Worm (Caenorhabditis elegans) whole organism, L3 larva: ENCODE results near the gene fbxa-48.

Source experiments
- R02D3.7 ChIP-seq: fragments of 150-350 bp; optimal IDR thresholded peaks from 2 replicates; lab custom pipeline; 2014; ENCODE audit warnings: missing biosample characterization, missing genetic modification characterization
- ZK546.5 ChIP-seq: sonication (generic microtip); optimal IDR thresholded peaks from 2 replicates; lab custom pipeline; 2017; ENCODE audit warnings: missing biosample characterization, missing genetic modification characterization
- ama-1 ChIP-seq: fragments of 150-350 bp; optimal IDR thresholded peaks from 2 replicates; lab custom pipeline; 2018
- ceh-28 ChIP-seq: fragments of 150-350 bp; optimal IDR thresholded peaks from 2 replicates; lab custom pipeline; 2014; ENCODE audit warnings: missing biosample characterization, missing genetic modification reagents, missing genetic modification characterization
- ceh-82 ChIP-seq: fragments of 150-350 bp; optimal IDR thresholded peaks from 2 replicates; lab custom pipeline; 2014; ENCODE audit warnings: missing biosample characterization, missing genetic modification characterization
- ceh-9 ChIP-seq: sonication (generic microtip); optimal IDR thresholded peaks from 2 replicates; lab custom pipeline; 2018; ENCODE audit warnings: missing biosample characterization, missing genetic modification characterization
- elt-1 ChIP-seq: fragments of 150-350 bp; optimal IDR thresholded peaks from 2 replicates; lab custom pipeline; 2014; ENCODE audit warnings: missing biosample characterization, missing genetic modification characterization
- elt-2 ChIP-seq: sonication (generic microtip); optimal IDR thresholded peaks from 2 replicates; lab custom pipeline; 2016; ENCODE audit warnings: missing genetic modification reagents, mild to moderate bottlenecking, missing genetic modification characterization, missing compliant biosample characterization
- elt-3 ChIP-seq, 3 experiments: fragments of 150-350 bp in 1 of 3; sonication (generic microtip) in 2 of 3; optimal IDR thresholded peaks; 2 replicates in 2 of 3; 4 replicates in 1 of 3; lab custom pipeline; 2014 to 2017; ENCODE audit warnings: missing biosample characterization in 3 of 3, missing genetic modification characterization in 3 of 3
- eor-1 ChIP-seq, 2 experiments: fragments of 150-350 bp; optimal IDR thresholded peaks; 2 replicates each; lab custom pipeline; 2014 to 2018; ENCODE audit warnings: missing biosample characterization in 2 of 2, missing genetic modification characterization in 2 of 2
- fkh-10 ChIP-seq: sonication (generic microtip); optimal IDR thresholded peaks from 2 replicates; lab custom pipeline; 2017; ENCODE audit warnings: missing biosample characterization, missing genetic modification reagents, missing genetic modification characterization
- fkh-2 ChIP-seq: fragments of 150-350 bp; optimal IDR thresholded peaks from 2 replicates; lab custom pipeline; 2014; ENCODE audit warnings: missing biosample characterization, missing genetic modification reagents, missing genetic modification characterization
- fos-1 ChIP-seq: fragments of 150-350 bp; optimal IDR thresholded peaks from 2 replicates; lab custom pipeline; 2014; ENCODE audit warnings: missing biosample characterization, missing genetic modification characterization
- hmg-11 ChIP-seq: sonication (generic microtip); optimal IDR thresholded peaks from 2 replicates; lab custom pipeline; 2016; ENCODE audit warnings: missing genetic modification characterization, missing compliant biosample characterization
- lin-15B ChIP-seq: fragments of 150-350 bp; optimal IDR thresholded peaks from 2 replicates; lab custom pipeline; 2014; ENCODE audit warnings: missing biosample characterization, missing genetic modification characterization
- lsy-12 ChIP-seq: sonication (generic microtip); optimal IDR thresholded peaks from 2 replicates; lab custom pipeline; 2016; ENCODE audit warnings: mild to moderate bottlenecking, missing genetic modification characterization, missing compliant biosample characterization
- mdl-1 ChIP-seq: fragments of 150-350 bp; optimal IDR thresholded peaks from 2 replicates; lab custom pipeline; 2014; ENCODE audit warnings: missing biosample characterization, missing genetic modification characterization
- mml-1 ChIP-seq: fragments of 150-350 bp; sonication (generic microtip); optimal IDR thresholded peaks from 3 replicates; lab custom pipeline; 2014; ENCODE audit warnings: missing biosample characterization, missing genetic modification characterization
- nhr-11 ChIP-seq: fragments of 150-350 bp; optimal IDR thresholded peaks from 2 replicates; lab custom pipeline; 2014; ENCODE audit warnings: missing biosample characterization, missing genetic modification characterization
- nhr-12 ChIP-seq: fragments of 150-350 bp; optimal IDR thresholded peaks from 2 replicates; lab custom pipeline; 2014; ENCODE audit warnings: missing biosample characterization, missing genetic modification characterization
- nhr-23 ChIP-seq: fragments of 150-350 bp; optimal IDR thresholded peaks from 2 replicates; lab custom pipeline; 2014; ENCODE audit warnings: missing biosample characterization, missing genetic modification reagents, missing genetic modification characterization
- nhr-237 ChIP-seq: fragments of 150-350 bp; optimal IDR thresholded peaks from 2 replicates; lab custom pipeline; 2014; ENCODE audit warnings: missing biosample characterization, missing genetic modification characterization
- nhr-25 ChIP-seq: sonication (generic microtip); optimal IDR thresholded peaks from 2 replicates; lab custom pipeline; 2017; ENCODE audit warnings: missing biosample characterization, missing genetic modification characterization
- nhr-28 ChIP-seq: fragments of 150-350 bp; optimal IDR thresholded peaks from 2 replicates; lab custom pipeline; 2014; ENCODE audit warnings: missing biosample characterization, missing genetic modification characterization
- nhr-43 ChIP-seq: sonication (generic microtip); optimal IDR thresholded peaks from 2 replicates; lab custom pipeline; 2016; ENCODE audit warnings: mild to moderate bottlenecking, missing genetic modification characterization, missing compliant biosample characterization; ENCODE audit not compliant: poor library complexity, severe bottlenecking
- nhr-67 ChIP-seq: fragments of 150-350 bp; optimal IDR thresholded peaks from 2 replicates; lab custom pipeline; 2014; ENCODE audit warnings: missing biosample characterization, missing genetic modification characterization
- nhr-76 ChIP-seq: fragments of 150-350 bp; sonication (generic microtip); optimal IDR thresholded peaks from 5 replicates; lab custom pipeline; 2014; ENCODE audit warnings: missing biosample characterization, missing genetic modification characterization
- nhr-77 ChIP-seq: fragments of 150-350 bp; optimal IDR thresholded peaks from 2 replicates; lab custom pipeline; 2014; ENCODE audit warnings: missing biosample characterization, missing genetic modification characterization
- pha-4 ChIP-seq: fragments of 150-350 bp; optimal IDR thresholded peaks from 2 replicates; lab custom pipeline; 2014; ENCODE audit warnings: missing biosample characterization, missing genetic modification reagents, missing genetic modification characterization
- pqm-1 ChIP-seq: fragments of 150-350 bp; optimal IDR thresholded peaks from 2 replicates; lab custom pipeline; 2017; ENCODE audit warnings: missing biosample characterization, missing genetic modification characterization, inconsistent platforms
- sea-2 ChIP-seq: fragments of 150-350 bp; sonication (generic microtip); optimal IDR thresholded peaks from 4 replicates; lab custom pipeline; 2014; ENCODE audit warnings: missing biosample characterization, missing genetic modification reagents, missing genetic modification characterization
- skn-1 ChIP-seq: fragments of 150-350 bp; optimal IDR thresholded peaks from 2 replicates; lab custom pipeline; 2014; ENCODE audit warnings: missing biosample characterization, missing genetic modification characterization
- tbx-2 ChIP-seq: sonication (generic microtip); optimal IDR thresholded peaks from 2 replicates; lab custom pipeline; 2016; ENCODE audit warnings: mild to moderate bottlenecking, missing genetic modification characterization, missing compliant biosample characterization
- unc-39 ChIP-seq: sonication (generic microtip); optimal IDR thresholded peaks from 4 replicates; lab custom pipeline; 2017; ENCODE audit warnings: missing biosample characterization, missing genetic modification characterization
- unc-62 ChIP-seq: fragments of 150-350 bp; sonication (generic microtip); optimal IDR thresholded peaks from 4 replicates; lab custom pipeline; 2014; ENCODE audit warnings: missing biosample characterization, missing genetic modification reagents, missing genetic modification characterization
- zag-1 ChIP-seq: fragments of 150-350 bp; optimal IDR thresholded peaks from 2 replicates; lab custom pipeline; 2014; ENCODE audit warnings: missing biosample characterization, missing genetic modification characterization
- ztf-11 ChIP-seq: fragments of 150-350 bp; optimal IDR thresholded peaks from 2 replicates; lab custom pipeline; 2014; ENCODE audit warnings: missing biosample characterization, missing genetic modification characterization
- ztf-4 ChIP-seq: fragments of 150-350 bp; optimal IDR thresholded peaks from 2 replicates; lab custom pipeline; 2014; ENCODE audit warnings: missing biosample characterization, missing genetic modification characterization

fbxa-48 gene

ce11 chrIII:2279457-2279856 lies 7.5 kb upstream of the fbxa-48 start, which contains the start of gene Y54F10BM.23:
Gene Y54F10BM.23, minus strand, starts transcription at chrIII:2279557.
- TF ChIP-seq mdl-1 (tag; lab: Kevin White, UChicago) = no peak
- no peak for TF ChIP-seq mml-1
- no peak for TF ChIP-seq elt-3 (tag; optimal IDR thresholded peaks at IDR 0.05; lab: Kevin White, UChicago)
- TF ChIP-seq nhr-77 (tag; lab: Kevin White, UChicago) = no peak
- TF ChIP-seq nhr-67 (tag; lab: Kevin White, UChicago) = no peak
- no peak for TF ChIP-seq ceh-28
- TF ChIP-seq ZK546.5 = no peak
- no peak for TF ChIP-seq nhr-76
- TF ChIP-seq ceh-82 (tag; lab: Kevin White, UChicago) = no peak
- TF ChIP-seq eor-1 (tag; optimal IDR thresholded peaks at IDR 0.05; lab: Kevin White, UChicago) = no peak
- TF ChIP-seq ztf-4 = no peak
- no peak for TF ChIP-seq R02D3.7 (tag; lab: Kevin White, UChicago)
- no peak for TF ChIP-seq nhr-11
- TF ChIP-seq tbx-2 = no peak
- TF ChIP-seq fos-1 (tag; lab: Kevin White, UChicago) = no peak
- TF ChIP-seq unc-39 (tag; lab: Kevin White, UChicago) = no peak
- TF ChIP-seq, all 47 proteins: peak for 0

- TF ChIP-seq ztf-4 (no peak), sea-2 (GFP tag; lab: Kevin White, UChicago) (no peak), lsy-12 (no peak), unc-62 (no peak), fos-1 (tag; lab: Kevin White, UChicago) (no peak), nhr-43 (no peak), nhr-28 (tag; lab: Kevin White, UChicago) (no peak), ceh-9 (no peak), eor-1 (tag; optimal IDR thresholded peaks at IDR 0.05; lab: Kevin White, UChicago) (no peak), mdl-1 (tag; lab: Kevin White, UChicago) (no peak), zag-1 (tag; lab: Kevin White, UChicago) (no peak), mml-1 (no peak), fkh-10 (no peak), R02D3.7 (tag; lab: Kevin White, UChicago) (no peak), nhr-12 (tag; lab: Kevin White, UChicago) (no peak), ama-1 (lab: Kevin White, UChicago) (no peak), ceh-82 (tag; lab: Kevin White, UChicago) (no peak), elt-1 (tag; lab: Kevin White, UChicago) (no peak), ceh-28 (no peak)
Measured at ce11 chrIII:2276842-2277241, 4.9 kb upstream of the fbxa-48 start, which contains the start of gene Y54F10BM.21. Gene Y54F10BM.21, plus strand, starts transcription at chrIII:2277142.

- no peak for TF ChIP-seq ZK546.5
- TF ChIP-seq lin-15B (tag; lab: Kevin White, UChicago) = no peak
- TF ChIP-seq ztf-11 (tag; lab: Kevin White, UChicago) = no peak
- TF ChIP-seq eor-1 (tag; optimal IDR thresholded peaks at IDR 0.05; lab: Kevin White, UChicago) = no peak
- TF ChIP-seq ama-1 (lab: Kevin White, UChicago) = no peak
- no peak for TF ChIP-seq fkh-10
- TF ChIP-seq lsy-12 = no peak
- no peak for TF ChIP-seq nhr-11
- TF ChIP-seq pqm-1 (tag; lab: Kevin White, UChicago) = no peak
- no peak for TF ChIP-seq ceh-82 (tag; lab: Kevin White, UChicago)
- no peak for TF ChIP-seq ceh-28
- no peak for TF ChIP-seq mdl-1 (tag; lab: Kevin White, UChicago)
- TF ChIP-seq nhr-23 = no peak
- no peak for TF ChIP-seq nhr-25 (tag; lab: Kevin White, UChicago)
- no peak for TF ChIP-seq fos-1 (tag; lab: Kevin White, UChicago)
- no peak for TF ChIP-seq sea-2 (GFP tag; lab: Kevin White, UChicago)
- TF ChIP-seq skn-1 (tag; lab: Kevin White, UChicago) = no peak
- TF ChIP-seq fkh-2 (tag; lab: Kevin White, UChicago) = no peak
- TF ChIP-seq, all 47 proteins: peak for 0
Measured at ce11 chrIII:2272732-2273131, 757 bp upstream of the fbxa-48 start, which contains the start of gene fbxa-39. Gene fbxa-39, plus strand, starts transcription at chrIII:2273032.

ce11 chrIII:2265986-2266701 lies 5.8 kb downstream of the fbxa-48 start, which contains the start of gene fbxa-9:
Gene fbxa-9, plus strand, starts transcription at chrIII:2266651.
- TF ChIP-seq elt-2 (tag; lab: Kevin White, UChicago) (peak; percentile 81), fkh-2 (tag; lab: Kevin White, UChicago) (no peak), nhr-237 (tag; lab: Kevin White, UChicago) (no peak), hmg-11 (no peak), fos-1 (tag; lab: Kevin White, UChicago) (no peak), unc-39 (tag; lab: Kevin White, UChicago) (no peak), tbx-2 (no peak), pha-4 (tag; lab: Kevin White, UChicago) (no peak), pqm-1 (tag; lab: Kevin White, UChicago) (peak; percentile 74)
